Fruit fly (Drosophila melanogaster) whole organism, embryonic: ENCODE data around the gene CG11699.

Experiments
- Abd-B ChIP-seq: fragments of 200-800 bp; sonication (Bioruptor generic); optimal IDR thresholded peaks from 2 replicates; lab custom pipeline; 2018; ENCODE audit warnings: missing biosample characterization, mild to moderate bottlenecking, missing genetic modification characterization, moderate library complexity
- CG10543 ChIP-seq: fragments of 200-800 bp; sonication (Bioruptor generic); optimal IDR thresholded peaks from 3 replicates; lab custom pipeline; 2017; ENCODE audit warnings: missing biosample characterization, mild to moderate bottlenecking, missing genetic modification characterization, moderate library complexity
- CG10979 ChIP-seq: fragments of 200-800 bp; sonication (Bioruptor generic); optimal IDR thresholded peaks from 2 replicates; lab custom pipeline; 2018; ENCODE audit warnings: missing biosample characterization, mild to moderate bottlenecking, missing genetic modification characterization, moderate library complexity
- CG11247 ChIP-seq: fragments of 200-800 bp; sonication (Bioruptor generic); IDR thresholded peaks from 2 replicates; pipeline ENCODE4 v1.3.6; 2022; ENCODE audit warnings: missing biosample characterization, missing genetic modification characterization
- CG11504 ChIP-seq: fragments of 200-800 bp; sonication (Bioruptor generic); optimal IDR thresholded peaks from 3 replicates; lab custom pipeline; 2019; ENCODE audit warnings: missing biosample characterization, mild to moderate bottlenecking, missing genetic modification characterization, moderate library complexity
- CG12299 ChIP-seq: fragments of 200-800 bp; sonication (Bioruptor generic); optimal IDR thresholded peaks from 2 replicates; lab custom pipeline; 2018; ENCODE audit warnings: missing biosample characterization, mild to moderate bottlenecking, missing genetic modification characterization
- CG14014 ChIP-seq: fragments of 200-800 bp; sonication (Bioruptor generic); IDR thresholded peaks from 2 replicates; pipeline ENCODE4 v1.3.6; 2022; ENCODE audit warnings: missing biosample characterization, missing genetic modification characterization
- CG18476 ChIP-seq: fragments of 200-800 bp; sonication (Bioruptor generic); optimal IDR thresholded peaks from 2 replicates; lab custom pipeline; 2016; ENCODE audit warnings: missing biosample characterization, mild to moderate bottlenecking, missing genetic modification characterization
- CG18764 ChIP-seq: fragments of 200-800 bp; sonication (Bioruptor generic); optimal IDR thresholded peaks from 3 replicates; lab custom pipeline; 2016; ENCODE audit warnings: missing biosample characterization, missing genetic modification characterization
- CG2129 ChIP-seq: fragments of 200-800 bp; sonication (Bioruptor generic); IDR thresholded peaks from 2 replicates; pipeline ENCODE4 v1.3.6; 2022; ENCODE audit warnings: missing biosample characterization, missing genetic modification characterization; ENCODE audit not compliant: partially characterized antibody
- CG31441 ChIP-seq: fragments of 200-800 bp; sonication (Bioruptor generic); IDR thresholded peaks from 2 replicates; pipeline ENCODE4 v1.3.6; 2022; ENCODE audit warnings: missing biosample characterization, missing genetic modification characterization
- CG3838 ChIP-seq: fragments of 200-800 bp; sonication (Bioruptor generic); optimal IDR thresholded peaks from 3 replicates; lab custom pipeline; 2016; ENCODE audit warnings: missing biosample characterization, missing genetic modification characterization
- CG4282 ChIP-seq: fragments of 200-800 bp; sonication (Bioruptor generic); optimal IDR thresholded peaks from 2 replicates; lab custom pipeline; 2016; ENCODE audit warnings: missing biosample characterization, missing genetic modification characterization
- CG4424 ChIP-seq: fragments of 200-800 bp; sonication (Bioruptor generic); optimal IDR thresholded peaks from 3 replicates; lab custom pipeline; 2016; ENCODE audit warnings: missing biosample characterization, missing genetic modification characterization
- CG4730 ChIP-seq: fragments of 200-800 bp; sonication (Bioruptor generic); IDR thresholded peaks from 2 replicates; pipeline ENCODE4 v1.3.6; 2022; ENCODE audit warnings: missing biosample characterization, missing genetic modification characterization
- H2.0 ChIP-seq: fragments of 200-800 bp; sonication (Bioruptor generic); IDR thresholded peaks from 2 replicates; pipeline ENCODE4 v1.3.6; 2022; ENCODE audit warnings: missing biosample characterization, missing genetic modification characterization
- HLH4C ChIP-seq: fragments of 200-800 bp; sonication (Bioruptor generic); IDR thresholded peaks from 3 replicates; pipeline ENCODE4 v1.3.6; 2022; ENCODE audit warnings: missing biosample characterization, missing genetic modification characterization; ENCODE audit not compliant: partially characterized antibody
- Hey ChIP-seq: fragments of 200-800 bp; sonication (Bioruptor generic); optimal IDR thresholded peaks from 3 replicates; lab custom pipeline; 2018; ENCODE audit warnings: missing biosample characterization, mild to moderate bottlenecking, missing genetic modification characterization
- Hr78 ChIP-seq, 2 experiments: fragments of 200-800 bp in 1 of 2; fragments of >200 bp in 1 of 2; sonication (Bioruptor generic) in 1 of 2; optimal IDR thresholded peaks; 2 replicates each; lab custom pipeline; 2017 to 2019; ENCODE audit warnings: missing biosample characterization in 2 of 2, missing genetic modification characterization in 2 of 2, mild to moderate bottlenecking in 1 of 2, moderate library complexity in 1 of 2
- Med ChIP-seq: fragments of 200-800 bp; sonication (Bioruptor generic); peaks from one replicate; lab custom pipeline; 2016; ENCODE audit warnings: missing biosample characterization, missing genetic modification characterization, mild to moderate bottlenecking, inconsistent platforms, moderate library complexity
- NC2α ChIP-seq: fragments of 200-800 bp; sonication (Bioruptor generic); optimal IDR thresholded peaks from 2 replicates; lab custom pipeline; 2016; ENCODE audit warnings: missing biosample characterization, missing genetic modification characterization
- Poxn ChIP-seq: fragments of 200-800 bp; sonication (Bioruptor generic); IDR thresholded peaks from 2 replicates; pipeline ENCODE4 v1.3.6; 2022; ENCODE audit warnings: missing biosample characterization, missing genetic modification characterization
- Rfx ChIP-seq: fragments of 200-800 bp; sonication (Bioruptor generic); IDR thresholded peaks from 2 replicates; pipeline ENCODE4 v1.3.6; 2022; ENCODE audit warnings: missing biosample characterization, missing genetic modification characterization
- Side ChIP-seq: fragments of 200-800 bp; sonication (Bioruptor generic); optimal IDR thresholded peaks from 2 replicates; lab custom pipeline; 2016; ENCODE audit warnings: missing biosample characterization, missing genetic modification characterization
- Sry-β ChIP-seq: fragments of 200-800 bp; sonication (Bioruptor generic); optimal IDR thresholded peaks from 2 replicates; lab custom pipeline; 2018; ENCODE audit warnings: missing biosample characterization, mild to moderate bottlenecking, missing genetic modification characterization, moderate library complexity
- Sry-δ ChIP-seq: fragments of 200-800 bp; sonication (Bioruptor generic); optimal IDR thresholded peaks from 2 replicates; lab custom pipeline; 2016; ENCODE audit warnings: missing biosample characterization, missing genetic modification characterization
- Taf1 ChIP-seq: fragments of 200-800 bp; sonication (Bioruptor generic); IDR thresholded peaks from 2 replicates; pipeline ENCODE4 v1.3.6; 2022; ENCODE audit warnings: missing biosample characterization, missing genetic modification characterization
- Xbp1 ChIP-seq: fragments of 200-800 bp; sonication (Bioruptor generic); optimal IDR thresholded peaks from 3 replicates; lab custom pipeline; 2016; ENCODE audit warnings: missing biosample characterization, mild to moderate bottlenecking, missing genetic modification characterization
- abd-A ChIP-seq: fragments of 200-800 bp; sonication (Bioruptor generic); optimal IDR thresholded peaks from 3 replicates; lab custom pipeline; 2019; ENCODE audit warnings: missing biosample characterization, mild to moderate bottlenecking, missing genetic modification characterization, moderate library complexity
- bsh ChIP-seq, 2 experiments: fragments of 200-800 bp; sonication (Bioruptor generic); optimal IDR thresholded peaks; 2 replicates each; lab custom pipeline; 2017 to 2018; ENCODE audit warnings: mild to moderate bottlenecking in 2 of 2, missing biosample characterization in 2 of 2, missing genetic modification characterization in 2 of 2, moderate library complexity in 1 of 2
- cad ChIP-seq: fragments of >200 bp; optimal IDR thresholded peaks from 2 replicates; lab custom pipeline; 2017; ENCODE audit warnings: missing biosample characterization, missing genetic modification characterization
- cas ChIP-seq: fragments of 200-800 bp; sonication (Bioruptor generic); IDR thresholded peaks from 2 replicates; pipeline ENCODE4 v1.3.6; 2022; ENCODE audit warnings: missing biosample characterization, missing genetic modification characterization
- cg ChIP-seq: fragments of 200-800 bp; sonication (Bioruptor generic); optimal IDR thresholded peaks from 3 replicates; lab custom pipeline; 2019; ENCODE audit warnings: missing biosample characterization, mild to moderate bottlenecking, missing genetic modification characterization, moderate library complexity
- chn ChIP-seq: fragments of 200-800 bp; sonication (Bioruptor generic); optimal IDR thresholded peaks from 2 replicates; lab custom pipeline; 2016; ENCODE audit warnings: missing biosample characterization, missing genetic modification characterization
- fru ChIP-seq: fragments of >200 bp; optimal IDR thresholded peaks from 2 replicates; lab custom pipeline; 2017
- maf-S ChIP-seq: fragments of 200-800 bp; sonication (Bioruptor generic); optimal IDR thresholded peaks from 2 replicates; lab custom pipeline; 2016; ENCODE audit warnings: missing biosample characterization, missing genetic modification characterization
- oc ChIP-seq: fragments of 200-800 bp; sonication (Bioruptor generic); optimal IDR thresholded peaks from 2 replicates; lab custom pipeline; 2018; ENCODE audit warnings: missing biosample characterization, mild to moderate bottlenecking, missing genetic modification characterization, moderate library complexity
- otp ChIP-seq: fragments of 200-800 bp; sonication (Bioruptor generic); IDR thresholded peaks from 3 replicates; pipeline ENCODE4, ENCODE4 v1.3.6; 2022; ENCODE audit warnings: missing biosample characterization, missing genetic modification characterization
- pho ChIP-seq: fragments of 200-800 bp; sonication (Bioruptor generic); optimal IDR thresholded peaks from 2 replicates; lab custom pipeline; 2016; ENCODE audit warnings: missing biosample characterization, missing genetic modification characterization
- phol ChIP-seq: fragments of 200-800 bp; sonication (Bioruptor generic); optimal IDR thresholded peaks from 3 replicates; lab custom pipeline; 2018; ENCODE audit warnings: missing biosample characterization, mild to moderate bottlenecking, missing genetic modification characterization, moderate library complexity
- pita ChIP-seq: fragments of 200-800 bp; sonication (Bioruptor generic); optimal IDR thresholded peaks from 2 replicates; lab custom pipeline; 2017; ENCODE audit warnings: missing biosample characterization, mild to moderate bottlenecking, missing genetic modification characterization
- scrt ChIP-seq: fragments of 200-800 bp; sonication (Bioruptor generic); optimal IDR thresholded peaks from 2 replicates; lab custom pipeline; 2018; ENCODE audit warnings: missing biosample characterization, mild to moderate bottlenecking, missing genetic modification characterization, moderate library complexity
- sd ChIP-seq: fragments of 200-800 bp; sonication (Bioruptor generic); optimal IDR thresholded peaks from 3 replicates; lab custom pipeline; 2018; ENCODE audit warnings: missing biosample characterization, mild to moderate bottlenecking, missing genetic modification characterization, moderate library complexity
- sens ChIP-seq: fragments of 200-800 bp; sonication (Bioruptor generic); peaks from one replicate; lab custom pipeline; 2016; ENCODE audit warnings: missing biosample characterization, missing genetic modification characterization
- sim ChIP-seq: fragments of 200-800 bp; sonication (Bioruptor generic); IDR thresholded peaks from 2 replicates; pipeline ENCODE4 v1.3.6; 2022; ENCODE audit warnings: missing biosample characterization, missing genetic modification characterization
- slou ChIP-seq: fragments of 200-800 bp; sonication (Bioruptor generic); optimal IDR thresholded peaks from 3 replicates; lab custom pipeline; 2016; ENCODE audit warnings: missing biosample characterization, missing genetic modification characterization
- sob ChIP-seq: fragments of 200-800 bp; sonication (Bioruptor generic); IDR thresholded peaks from 2 replicates; pipeline ENCODE4 v1.3.6; 2022; ENCODE audit warnings: missing biosample characterization, missing genetic modification characterization
- sr ChIP-seq: fragments of 200-800 bp; sonication (Bioruptor generic); IDR thresholded peaks from 3 replicates; pipeline ENCODE4 v1.3.6; 2022; ENCODE audit warnings: missing biosample characterization, missing genetic modification characterization
- stc ChIP-seq: fragments of 200-800 bp; sonication (Bioruptor generic); IDR thresholded peaks from 2 replicates; pipeline ENCODE4 v1.3.6; 2022; ENCODE audit warnings: missing biosample characterization, missing genetic modification characterization
- tin ChIP-seq: fragments of 200-800 bp; sonication (Bioruptor generic); optimal IDR thresholded peaks from 3 replicates; lab custom pipeline; 2016; ENCODE audit warnings: missing biosample characterization, missing genetic modification characterization
- zen2 ChIP-seq: fragments of 200-800 bp; sonication (Bioruptor generic); IDR thresholded peaks from 3 replicates; pipeline ENCODE4 v1.3.6; 2022; ENCODE audit warnings: missing biosample characterization, missing genetic modification characterization; ENCODE audit not compliant: partially characterized antibody

The CG11699 gene

DNA sequence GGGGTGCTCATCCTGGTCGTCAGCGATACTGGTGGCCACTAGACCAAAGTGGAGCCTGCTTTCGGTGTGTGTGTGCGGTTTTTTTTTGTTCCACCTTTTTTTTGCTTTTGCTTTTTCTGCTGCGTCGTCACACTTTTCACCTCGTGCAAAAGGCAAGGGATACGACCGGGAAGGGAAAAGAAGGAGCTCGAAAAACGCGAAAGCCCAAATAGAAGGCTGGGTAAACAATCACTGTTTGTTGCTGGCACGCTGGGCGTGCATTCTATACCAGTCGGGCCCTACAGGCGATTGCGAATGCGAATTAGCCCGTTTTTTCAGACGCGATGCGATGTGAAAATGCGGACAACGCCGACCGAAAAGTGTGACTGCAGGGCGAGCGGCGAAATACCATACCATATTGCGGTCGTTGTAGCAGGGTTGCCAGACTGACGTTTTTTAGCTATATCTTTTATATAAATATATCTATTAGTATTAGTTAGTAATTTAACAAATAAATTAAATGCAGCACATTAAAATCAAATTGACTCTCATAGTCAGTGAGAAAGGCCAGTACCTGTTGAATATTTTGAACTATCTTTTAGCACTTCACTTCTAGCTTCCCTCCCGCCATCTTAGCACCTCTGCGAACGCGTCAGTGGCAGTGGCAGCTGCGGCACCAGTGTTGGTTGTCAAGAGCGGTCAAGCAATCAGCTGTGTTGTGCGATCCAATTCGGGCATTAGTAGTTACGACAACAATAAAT lies at the start of gene CG11699, which contains the start of gene Polr2A:
CG11699 (plus strand) TSS at position 666 of the 740 bp plus-strand sequence.
Polr2A (minus strand) TSS at position 371 of the 740 bp plus-strand sequence.
- peak; percentile 2 for TF ChIP-seq Sry-δ
- peak; percentile 60 for TF ChIP-seq Xbp1
- TF ChIP-seq CG18476, result no peak
- peak; percentile 19 for TF ChIP-seq tin (GFP tag; lab: Kevin White, UChicago)
- TF ChIP-seq sd, result no peak
- no peak for TF ChIP-seq zen2 (GFP tag; lab: Robert Waterston, UW)
- TF ChIP-seq CG11504 (tag; lab: Kevin White, UChicago), result no peak
- no peak for TF ChIP-seq Hr78 (GFP tag; optimal IDR thresholded peaks at IDR 0.05; lab: Kevin White, UChicago)
- TF ChIP-seq phol (tag; lab: Kevin White, UChicago), result peak; percentile 76
- TF ChIP-seq slou (GFP tag; lab: Kevin White, UChicago), result no peak
- TF ChIP-seq sens, result peak; percentile 47
- TF ChIP-seq cas (GFP tag; lab: Robert Waterston, UW), result no peak
- no peak for TF ChIP-seq CG4730 (GFP tag; lab: Robert Waterston, UW)
- no peak for TF ChIP-seq CG11247 (GFP tag; lab: Robert Waterston, UW)
- TF ChIP-seq pita (GFP tag; lab: Kevin White, UChicago), result no peak
- no peak for TF ChIP-seq HLH4C
- no peak for TF ChIP-seq chn (GFP tag; lab: Kevin White, UChicago)
- TF ChIP-seq sr (GFP tag; lab: Robert Waterston, UW), result no peak
- no peak for TF ChIP-seq cad
- TF ChIP-seq fru (lab: Kevin White, UChicago), result no peak
- no peak for TF ChIP-seq maf-S
- TF ChIP-seq oc (tag; lab: Kevin White, UChicago), result no peak
- peak; percentile 58 for TF ChIP-seq CG10543 (GFP tag; lab: Kevin White, UChicago)
- no peak for TF ChIP-seq scrt (GFP tag; lab: Kevin White, UChicago)
- no peak for TF ChIP-seq CG2129 (GFP tag; lab: Robert Waterston, UW)
- no peak for TF ChIP-seq NC2α (GFP tag; lab: Kevin White, UChicago)
- no peak for TF ChIP-seq otp (GFP tag; lab: Robert Waterston, UW)
- TF ChIP-seq CG4282 (GFP tag; lab: Kevin White, UChicago), result no peak
- peak; percentile 18 for TF ChIP-seq CG10979 (tag; lab: Kevin White, UChicago)
- no peak for TF ChIP-seq Hey
- TF ChIP-seq CG18764 (GFP tag; lab: Kevin White, UChicago), result no peak
- no peak; the same call in 1 of the 2 replicates for TF ChIP-seq CG31441 (GFP tag; lab: Robert Waterston, UW)
- peak; percentile 41; the same call in 1 of the 2 replicates for TF ChIP-seq Rfx (GFP tag; lab: Robert Waterston, UW)
- TF ChIP-seq bsh (GFP tag; optimal IDR thresholded peaks at IDR 0.05; lab: Kevin White, UChicago), result peak; percentile 6 to 57
- peak; percentile 42 for TF ChIP-seq Med (GFP tag; lab: Kevin White, UChicago)
- TF ChIP-seq pho (GFP tag; lab: Kevin White, UChicago), result no peak
- TF ChIP-seq Abd-B (GFP tag; lab: Kevin White, UChicago), result peak; percentile 25
- peak; percentile 57 for TF ChIP-seq sob (GFP tag; lab: Robert Waterston, UW)
- no peak for TF ChIP-seq Poxn (GFP tag; lab: Robert Waterston, UW)
- peak; percentile 21 for TF ChIP-seq CG4424 (GFP tag; lab: Kevin White, UChicago)
- TF ChIP-seq Side, result no peak
- no peak for TF ChIP-seq H2.0 (GFP tag; lab: Robert Waterston, UW)
- peak; percentile 95 for TF ChIP-seq Sry-β (GFP tag; lab: Kevin White, UChicago)
- no peak for TF ChIP-seq CG3838 (GFP tag; lab: Kevin White, UChicago)
- no peak for TF ChIP-seq stc (GFP tag; lab: Robert Waterston, UW)
- no peak for TF ChIP-seq cg (GFP tag; lab: Kevin White, UChicago)
- no peak for TF ChIP-seq abd-A
- TF ChIP-seq Taf1 (GFP tag; lab: Robert Waterston, UW), result no peak; the same call in 1 of the 2 replicates
- peak; percentile 29 for TF ChIP-seq CG12299 (tag; lab: Kevin White, UChicago)
- TF ChIP-seq sim (GFP tag; lab: Robert Waterston, UW), result no peak
- no peak for TF ChIP-seq CG14014
